Fruit fly (Drosophila melanogaster) whole organism, embryonic: ENCODE data around the gene CG14958.

Experiments
- ATbp ChIP-seq: fragments of 200-800 bp; sonication (Bioruptor generic); optimal IDR thresholded peaks from 2 replicates; lab custom pipeline; 2017; ENCODE audit warnings: missing biosample characterization, mild to moderate bottlenecking, missing genetic modification characterization, missing genetic modification reagents
- CG10267 ChIP-seq: fragments of 200-800 bp; sonication (Bioruptor generic); optimal IDR thresholded peaks from 2 replicates; lab custom pipeline; 2018; ENCODE audit warnings: missing biosample characterization, mild to moderate bottlenecking, missing genetic modification characterization, moderate library complexity
- CG12391 ChIP-seq: fragments of 200-800 bp; sonication (Bioruptor generic); optimal IDR thresholded peaks from 3 replicates; lab custom pipeline; 2018; ENCODE audit warnings: missing biosample characterization, mild to moderate bottlenecking, missing genetic modification characterization, moderate library complexity
- CG12769 ChIP-seq: fragments of 200-800 bp; sonication (Bioruptor generic); optimal IDR thresholded peaks from 2 replicates; lab custom pipeline; 2019; ENCODE audit warnings: missing biosample characterization, mild to moderate bottlenecking, missing genetic modification characterization, moderate library complexity
- CG14965 ChIP-seq: fragments of 200-800 bp; sonication (Bioruptor generic); optimal IDR thresholded peaks from 2 replicates; lab custom pipeline; 2016; ENCODE audit warnings: missing biosample characterization, missing genetic modification characterization, borderline replicate concordance
- CG15011 ChIP-seq: fragments of 200-800 bp; sonication (Bioruptor generic); optimal IDR thresholded peaks from 3 replicates; lab custom pipeline; 2018; ENCODE audit warnings: missing biosample characterization, mild to moderate bottlenecking, missing genetic modification characterization
- CG15073 ChIP-seq: fragments of 200-800 bp; sonication (Bioruptor generic); optimal IDR thresholded peaks from 2 replicates; lab custom pipeline; 2016; ENCODE audit warnings: missing biosample characterization, missing genetic modification characterization
- CG15479 ChIP-seq: fragments of 200-800 bp; sonication (Bioruptor generic); optimal IDR thresholded peaks from 3 replicates; lab custom pipeline; 2019; ENCODE audit warnings: missing biosample characterization, mild to moderate bottlenecking, missing genetic modification characterization, moderate library complexity
- CG16815 ChIP-seq: fragments of 200-800 bp; sonication (Bioruptor generic); optimal IDR thresholded peaks from 3 replicates; lab custom pipeline; 2017; ENCODE audit warnings: missing biosample characterization, mild to moderate bottlenecking, missing genetic modification characterization
- CG30431 ChIP-seq: fragments of 200-800 bp; sonication (Bioruptor generic); optimal IDR thresholded peaks from 2 replicates; lab custom pipeline; 2017; ENCODE audit warnings: missing biosample characterization, missing genetic modification characterization
- CG31388 ChIP-seq: fragments of 200-800 bp; sonication (Bioruptor generic); optimal IDR thresholded peaks from 2 replicates; lab custom pipeline; 2016; ENCODE audit warnings: missing biosample characterization, missing genetic modification characterization
- CG32772 ChIP-seq: fragments of 200-800 bp; sonication (Bioruptor generic); IDR thresholded peaks from 2 replicates; pipeline ENCODE4 v1.3.6; 2022; ENCODE audit warnings: missing biosample characterization, missing genetic modification characterization
- CG34422 ChIP-seq: fragments of 200-800 bp; sonication (Bioruptor generic); IDR thresholded peaks from 3 replicates; pipeline ENCODE4 v1.3.6; 2022; ENCODE audit warnings: missing biosample characterization, missing genetic modification characterization
- CG6689 ChIP-seq: fragments of 200-800 bp; sonication (Bioruptor generic); IDR thresholded peaks from 2 replicates; pipeline ENCODE4 v1.3.6; 2022; ENCODE audit warnings: missing biosample characterization, missing genetic modification characterization
- CG6765 ChIP-seq: fragments of 200-800 bp; sonication (Bioruptor generic); optimal IDR thresholded peaks from 3 replicates; lab custom pipeline; 2017; ENCODE audit warnings: missing biosample characterization, mild to moderate bottlenecking, missing genetic modification characterization
- CG7745 ChIP-seq: fragments of 200-800 bp; sonication (Bioruptor generic); optimal IDR thresholded peaks from 2 replicates; lab custom pipeline; 2018; ENCODE audit warnings: missing biosample characterization, mild to moderate bottlenecking, missing genetic modification characterization, moderate library complexity
- CG8089 ChIP-seq: fragments of 200-800 bp; sonication (Bioruptor generic); optimal IDR thresholded peaks from 3 replicates; lab custom pipeline; 2016; ENCODE audit warnings: missing biosample characterization, missing genetic modification characterization
- H15 ChIP-seq: fragments of 200-800 bp; sonication (Bioruptor generic); IDR thresholded peaks from 3 replicates; pipeline ENCODE4 v1.3.6; 2022; ENCODE audit warnings: missing biosample characterization, missing genetic modification characterization
- Hand ChIP-seq: fragments of 200-800 bp; sonication (Bioruptor generic); optimal IDR thresholded peaks from 2 replicates; lab custom pipeline; 2017; ENCODE audit warnings: mild to moderate bottlenecking, missing biosample characterization, missing genetic modification reagents, missing genetic modification characterization
- Hsf ChIP-seq: fragments of 200-800 bp; sonication (Bioruptor generic); optimal IDR thresholded peaks from 3 replicates; lab custom pipeline; 2016; ENCODE audit warnings: missing biosample characterization, missing genetic modification characterization
- Jarid2 ChIP-seq: fragments of 200-800 bp; sonication (Bioruptor generic); optimal IDR thresholded peaks from 3 replicates; lab custom pipeline; 2017; ENCODE audit warnings: mild to moderate bottlenecking, missing biosample characterization, missing genetic modification reagents, missing genetic modification characterization
- Lhr ChIP-seq: fragments of 200-800 bp; sonication (Bioruptor generic); optimal IDR thresholded peaks from 3 replicates; lab custom pipeline; 2017; ENCODE audit warnings: mild to moderate bottlenecking, missing biosample characterization, missing genetic modification reagents, missing genetic modification characterization
- Neu2 ChIP-seq: fragments of 200-800 bp; sonication (Bioruptor generic); optimal IDR thresholded peaks from 3 replicates; lab custom pipeline; 2016; ENCODE audit warnings: missing biosample characterization, missing genetic modification characterization, borderline replicate concordance
- Nf-YC ChIP-seq: fragments of 200-800 bp; optimal IDR thresholded peaks from 3 replicates; lab custom pipeline; 2019; ENCODE audit warnings: missing biosample characterization, mild to moderate bottlenecking, missing genetic modification characterization, moderate library complexity
- Side ChIP-seq: fragments of 200-800 bp; sonication (Bioruptor generic); optimal IDR thresholded peaks from 2 replicates; lab custom pipeline; 2016; ENCODE audit warnings: missing biosample characterization, missing genetic modification characterization
- Six4 ChIP-seq: fragments of 200-800 bp; sonication (Bioruptor generic); optimal IDR thresholded peaks from 2 replicates; lab custom pipeline; 2016; ENCODE audit warnings: missing biosample characterization, missing genetic modification characterization
- Sry-β ChIP-seq: fragments of 200-800 bp; sonication (Bioruptor generic); optimal IDR thresholded peaks from 2 replicates; lab custom pipeline; 2018; ENCODE audit warnings: missing biosample characterization, mild to moderate bottlenecking, missing genetic modification characterization, moderate library complexity
- Xbp1 ChIP-seq: fragments of 200-800 bp; sonication (Bioruptor generic); optimal IDR thresholded peaks from 3 replicates; lab custom pipeline; 2016; ENCODE audit warnings: missing biosample characterization, mild to moderate bottlenecking, missing genetic modification characterization
- abd-A ChIP-seq: fragments of 200-800 bp; sonication (Bioruptor generic); optimal IDR thresholded peaks from 3 replicates; lab custom pipeline; 2019; ENCODE audit warnings: missing biosample characterization, mild to moderate bottlenecking, missing genetic modification characterization, moderate library complexity
- ap ChIP-seq: fragments of 200-800 bp; sonication (Bioruptor generic); IDR thresholded peaks from 2 replicates; pipeline ENCODE4 v1.3.6; 2022; ENCODE audit warnings: missing biosample characterization, missing genetic modification characterization
- cad ChIP-seq: fragments of >200 bp; optimal IDR thresholded peaks from 2 replicates; lab custom pipeline; 2017; ENCODE audit warnings: missing biosample characterization, missing genetic modification characterization
- cato ChIP-seq: fragments of 200-800 bp; sonication (Bioruptor generic); optimal IDR thresholded peaks from 2 replicates; lab custom pipeline; 2016; ENCODE audit warnings: missing biosample characterization, missing genetic modification characterization, borderline replicate concordance
- chinmo ChIP-seq: fragments of 200-800 bp; sonication (Bioruptor generic); IDR thresholded peaks from 4 replicates; pipeline ENCODE4 v1.3.6; 2022; ENCODE audit warnings: missing biosample characterization, missing genetic modification characterization; ENCODE audit not compliant: partially characterized antibody
- chm ChIP-seq: fragments of 200-800 bp; sonication (Bioruptor generic); IDR thresholded peaks from 2 replicates; pipeline ENCODE4 v1.3.6; 2022; ENCODE audit warnings: missing biosample characterization, missing genetic modification characterization
- chn ChIP-seq: fragments of 200-800 bp; sonication (Bioruptor generic); optimal IDR thresholded peaks from 2 replicates; lab custom pipeline; 2016; ENCODE audit warnings: missing biosample characterization, missing genetic modification characterization
- dmrt11E ChIP-seq: fragments of 200-800 bp; sonication (Bioruptor generic); optimal IDR thresholded peaks from 3 replicates; lab custom pipeline; 2018; ENCODE audit warnings: missing biosample characterization, mild to moderate bottlenecking, missing genetic modification characterization, moderate library complexity
- dmrt99B ChIP-seq: fragments of 200-800 bp; sonication (Bioruptor generic); optimal IDR thresholded peaks from 2 replicates; lab custom pipeline; 2018; ENCODE audit warnings: missing biosample characterization, mild to moderate bottlenecking, missing genetic modification characterization, moderate library complexity
- gem ChIP-seq: fragments of 200-800 bp; sonication (Bioruptor generic); optimal IDR thresholded peaks from 2 replicates; lab custom pipeline; 2019; ENCODE audit warnings: missing biosample characterization, mild to moderate bottlenecking, missing genetic modification characterization, moderate library complexity
- gfzf ChIP-seq: fragments of 200-800 bp; sonication (Bioruptor generic); optimal IDR thresholded peaks from 2 replicates; lab custom pipeline; 2016; ENCODE audit warnings: missing biosample characterization, mild to moderate bottlenecking, missing genetic modification characterization, moderate library complexity
- grn ChIP-seq: fragments of 200-800 bp; sonication (Bioruptor generic); optimal IDR thresholded peaks from 3 replicates; lab custom pipeline; 2017; ENCODE audit warnings: missing biosample characterization, missing genetic modification characterization
- inv ChIP-seq: fragments of 200-800 bp; sonication (Bioruptor generic); IDR thresholded peaks from 2 replicates; pipeline ENCODE4 v1.3.6; 2022; ENCODE audit warnings: missing biosample characterization, missing genetic modification characterization; ENCODE audit not compliant: partially characterized antibody
- knrl ChIP-seq: fragments of 200-800 bp; sonication (Bioruptor generic); IDR thresholded peaks from 3 replicates; pipeline ENCODE4 v1.3.6; 2022; ENCODE audit warnings: missing biosample characterization, missing genetic modification characterization; ENCODE audit not compliant: partially characterized antibody
- lbe ChIP-seq: fragments of 200-800 bp; sonication (Bioruptor generic); optimal IDR thresholded peaks from 2 replicates; lab custom pipeline; 2016; ENCODE audit warnings: missing biosample characterization, mild to moderate bottlenecking, missing genetic modification characterization
- mld ChIP-seq: fragments of 200-800 bp; sonication (Bioruptor generic); IDR thresholded peaks from 3 replicates; pipeline ENCODE4 v1.3.6; 2022; ENCODE audit warnings: missing biosample characterization, missing genetic modification characterization; ENCODE audit not compliant: partially characterized antibody
- p53 ChIP-seq: fragments of 200-800 bp; sonication (Bioruptor generic); optimal IDR thresholded peaks from 2 replicates; lab custom pipeline; 2016; ENCODE audit warnings: missing biosample characterization, missing genetic modification characterization
- rib ChIP-seq: fragments of 200-800 bp; sonication (Bioruptor generic); IDR thresholded peaks from 2 replicates; pipeline ENCODE4 v1.3.6; 2022; ENCODE audit warnings: missing biosample characterization, missing genetic modification characterization
- run ChIP-seq: fragments of 200-800 bp; sonication (Bioruptor generic); optimal IDR thresholded peaks from 3 replicates; lab custom pipeline; 2018; ENCODE audit warnings: missing biosample characterization, mild to moderate bottlenecking, missing genetic modification characterization
- schlank ChIP-seq: fragments of 200-800 bp; sonication (Bioruptor generic); optimal IDR thresholded peaks from 2 replicates; lab custom pipeline; 2018; ENCODE audit warnings: missing biosample characterization, mild to moderate bottlenecking, missing genetic modification characterization
- shn ChIP-seq: fragments of 200-800 bp; sonication (Bioruptor generic); optimal IDR thresholded peaks from 3 replicates; lab custom pipeline; 2016; ENCODE audit warnings: missing biosample characterization, missing genetic modification characterization
- vnd ChIP-seq: fragments of 200-800 bp; sonication (Bioruptor generic); IDR thresholded peaks from 3 replicates; pipeline ENCODE4 v1.3.6; 2022; ENCODE audit warnings: missing biosample characterization, missing genetic modification characterization; ENCODE audit not compliant: partially characterized antibody

CG14958 gene

dm6 chr3L:3197464-3197863 is 7.7 kb downstream of the CG14958 start, which contains the start of gene CG14966 (continued):
- TF ChIP-seq Nf-YC (tag; lab: Kevin White, UChicago) = peak; percentile 64
- TF ChIP-seq abd-A (tag; lab: Kevin White, UChicago) = no peak
- TF ChIP-seq vnd (GFP tag; lab: Robert Waterston, UW) = peak; percentile 75
- TF ChIP-seq CG15479 (GFP tag; lab: Kevin White, UChicago) = no peak
- TF ChIP-seq CG6689 (GFP tag; lab: Robert Waterston, UW) = no peak
- no peak for TF ChIP-seq Hand (GFP tag; lab: Kevin White, UChicago)
- no peak for TF ChIP-seq run
- TF ChIP-seq gem = peak; percentile 33
- TF ChIP-seq Six4 = no peak
- no peak for TF ChIP-seq ap (GFP tag; lab: Robert Waterston, UW)
- TF ChIP-seq Side (GFP tag; lab: Kevin White, UChicago) = peak; percentile 25
- TF ChIP-seq CG15011 (GFP tag; lab: Kevin White, UChicago) = no peak
- peak; percentile 17 for TF ChIP-seq lbe
- TF ChIP-seq ATbp (GFP tag; lab: Kevin White, UChicago) = no peak
- peak; percentile 53; the same call in 1 of the 4 replicates for TF ChIP-seq chinmo
- no peak for TF ChIP-seq Jarid2 (GFP tag; lab: Kevin White, UChicago)
- no peak for TF ChIP-seq CG15073 (GFP tag; lab: Kevin White, UChicago)
- TF ChIP-seq CG34422 (GFP tag; lab: Robert Waterston, UW) = peak; percentile 87; the same call in 2 of the 3 replicates
- TF ChIP-seq Sry-β (GFP tag; lab: Kevin White, UChicago) = no peak
- TF ChIP-seq Neu2 (GFP tag; lab: Kevin White, UChicago) = no peak
- peak; percentile 78; the same call in 2 of the 3 replicates for TF ChIP-seq mld (GFP tag; lab: Robert Waterston, UW)
- TF ChIP-seq p53 (GFP tag; lab: Kevin White, UChicago) = peak; percentile 11
- TF ChIP-seq schlank (tag; lab: Kevin White, UChicago) = no peak
- no peak for TF ChIP-seq CG6765 (GFP tag; lab: Kevin White, UChicago)
- TF ChIP-seq CG16815 = no peak
- TF ChIP-seq inv (GFP tag; lab: Robert Waterston, UW) = peak; percentile 78
- peak; percentile 30; the same call in 1 of the 2 replicates for TF ChIP-seq chm
- TF ChIP-seq CG31388 (GFP tag; lab: Kevin White, UChicago) = no peak
- TF ChIP-seq Hsf (GFP tag; lab: Kevin White, UChicago) = peak; percentile 15
- TF ChIP-seq knrl (GFP tag; lab: Robert Waterston, UW) = peak; percentile 88
- peak; percentile 68 for TF ChIP-seq CG10267
- peak; percentile 10 for TF ChIP-seq shn (GFP tag; lab: Kevin White, UChicago)
- TF ChIP-seq H15 = no peak
- peak; percentile 42 for TF ChIP-seq gfzf
- TF ChIP-seq grn (GFP tag; lab: Kevin White, UChicago) = peak; percentile 11
- no peak for TF ChIP-seq dmrt11E (tag; lab: Kevin White, UChicago)
- TF ChIP-seq cato = no peak
- no peak for TF ChIP-seq CG32772 (GFP tag; lab: Robert Waterston, UW)
- peak; percentile 44 for TF ChIP-seq CG12769
- no peak for TF ChIP-seq cad
- TF ChIP-seq rib (GFP tag; lab: Robert Waterston, UW) = peak; percentile 65
- TF ChIP-seq CG7745 (tag; lab: Kevin White, UChicago) = no peak
- TF ChIP-seq Lhr (GFP tag; lab: Kevin White, UChicago) = no peak
- no peak for TF ChIP-seq CG30431 (GFP tag; lab: Kevin White, UChicago)
- no peak for TF ChIP-seq CG14965 (GFP tag; lab: Kevin White, UChicago)
- peak; percentile 52 for TF ChIP-seq Xbp1 (GFP tag; lab: Kevin White, UChicago)
- TF ChIP-seq dmrt99B (tag; lab: Kevin White, UChicago) = no peak
- no peak for TF ChIP-seq chn (GFP tag; lab: Kevin White, UChicago)
- no peak for TF ChIP-seq CG8089 (GFP tag; lab: Kevin White, UChicago)
- peak; percentile 33 for TF ChIP-seq CG12391 (tag; lab: Kevin White, UChicago)
